Fruit fly (Drosophila melanogaster) whole organism, embryonic: ENCODE measurements around the gene Ugt35E1.

Experiments
- Atf-2 ChIP-seq: fragments of 200-800 bp; sonication (Bioruptor generic); optimal IDR thresholded peaks from 2 replicates; lab custom pipeline; 2016; ENCODE audit warnings: missing biosample characterization, missing genetic modification characterization
- Awh ChIP-seq: fragments of 200-800 bp; sonication (Bioruptor generic); IDR thresholded peaks from 2 replicates; pipeline ENCODE4, ENCODE4 v1.3.6; 2022; ENCODE audit warnings: missing biosample characterization, missing genetic modification characterization
- CG10147 ChIP-seq: fragments of 200-800 bp; sonication (Bioruptor generic); optimal IDR thresholded peaks from 2 replicates; lab custom pipeline; 2019; ENCODE audit warnings: missing biosample characterization, mild to moderate bottlenecking, missing genetic modification characterization, moderate library complexity
- CG1024 ChIP-seq: fragments of 200-800 bp; sonication (Bioruptor generic); IDR thresholded peaks from 2 replicates; pipeline ENCODE4 v1.3.6; 2022; ENCODE audit warnings: missing biosample characterization, missing genetic modification characterization
- CG10979 ChIP-seq: fragments of 200-800 bp; sonication (Bioruptor generic); optimal IDR thresholded peaks from 2 replicates; lab custom pipeline; 2018; ENCODE audit warnings: missing biosample characterization, mild to moderate bottlenecking, missing genetic modification characterization, moderate library complexity
- CG11247 ChIP-seq: fragments of 200-800 bp; sonication (Bioruptor generic); IDR thresholded peaks from 2 replicates; pipeline ENCODE4 v1.3.6; 2022; ENCODE audit warnings: missing biosample characterization, missing genetic modification characterization
- CG11504 ChIP-seq: fragments of 200-800 bp; sonication (Bioruptor generic); optimal IDR thresholded peaks from 3 replicates; lab custom pipeline; 2019; ENCODE audit warnings: missing biosample characterization, mild to moderate bottlenecking, missing genetic modification characterization, moderate library complexity
- CG12236 ChIP-seq: fragments of 200-800 bp; sonication (Bioruptor generic); optimal IDR thresholded peaks from 2 replicates; lab custom pipeline; 2016; ENCODE audit warnings: missing biosample characterization, missing genetic modification characterization
- CG13424 ChIP-seq: fragments of 200-800 bp; sonication (Bioruptor generic); optimal IDR thresholded peaks from 2 replicates; lab custom pipeline; 2019; ENCODE audit warnings: missing biosample characterization, mild to moderate bottlenecking, missing genetic modification characterization, moderate library complexity
- CG14860 ChIP-seq: fragments of 200-800 bp; sonication (Bioruptor generic); IDR thresholded peaks from 3 replicates; pipeline ENCODE4 v1.3.6; 2022; ENCODE audit warnings: missing biosample characterization, missing genetic modification characterization; ENCODE audit not compliant: partially characterized antibody
- CG15514 ChIP-seq: fragments of 200-800 bp; sonication (Bioruptor generic); optimal IDR thresholded peaks from 3 replicates; lab custom pipeline; 2017; ENCODE audit warnings: missing biosample characterization, missing genetic modification characterization, mild to moderate bottlenecking, moderate library complexity, missing genetic modification reagents
- CG16813 ChIP-seq: fragments of 200-800 bp; sonication (Bioruptor generic); IDR thresholded peaks from 3 replicates; pipeline ENCODE4 v1.3.6; 2022; ENCODE audit warnings: missing biosample characterization, missing genetic modification characterization; ENCODE audit not compliant: partially characterized antibody
- CG16815 ChIP-seq: fragments of 200-800 bp; sonication (Bioruptor generic); optimal IDR thresholded peaks from 3 replicates; lab custom pipeline; 2017; ENCODE audit warnings: missing biosample characterization, mild to moderate bottlenecking, missing genetic modification characterization
- CG17802 ChIP-seq: fragments of 200-800 bp; sonication (Bioruptor generic); optimal IDR thresholded peaks from 2 replicates; lab custom pipeline; 2018; ENCODE audit warnings: missing biosample characterization, mild to moderate bottlenecking, missing genetic modification characterization, moderate library complexity
- CG2116 ChIP-seq: fragments of 200-800 bp; sonication (Bioruptor generic); optimal IDR thresholded peaks from 3 replicates; lab custom pipeline; 2018; ENCODE audit warnings: missing biosample characterization, mild to moderate bottlenecking, missing genetic modification characterization
- CG2199 ChIP-seq: fragments of 200-800 bp; sonication (Bioruptor generic); IDR thresholded peaks from 3 replicates; pipeline ENCODE4 v1.3.6; 2022; ENCODE audit warnings: missing biosample characterization, missing genetic modification characterization
- CG31224 ChIP-seq: fragments of 200-800 bp; sonication (Bioruptor generic); IDR thresholded peaks from 2 replicates; pipeline ENCODE4 v1.3.6; 2022; ENCODE audit warnings: missing biosample characterization, missing genetic modification characterization
- CG3407 ChIP-seq: fragments of 200-800 bp; sonication (Bioruptor generic); optimal IDR thresholded peaks from 2 replicates; lab custom pipeline; 2018; ENCODE audit warnings: missing biosample characterization, mild to moderate bottlenecking, missing genetic modification characterization
- CG34422 ChIP-seq: fragments of 200-800 bp; sonication (Bioruptor generic); IDR thresholded peaks from 3 replicates; pipeline ENCODE4 v1.3.6; 2022; ENCODE audit warnings: missing biosample characterization, missing genetic modification characterization
- CG43689 ChIP-seq: fragments of 200-800 bp; sonication (Bioruptor generic); IDR thresholded peaks from 2 replicates; pipeline ENCODE4 v1.3.6; 2022; ENCODE audit warnings: missing biosample characterization, missing genetic modification characterization
- CG4730 ChIP-seq: fragments of 200-800 bp; sonication (Bioruptor generic); IDR thresholded peaks from 2 replicates; pipeline ENCODE4 v1.3.6; 2022; ENCODE audit warnings: missing biosample characterization, missing genetic modification characterization
- CG5180 ChIP-seq: fragments of 200-800 bp; sonication (Bioruptor generic); optimal IDR thresholded peaks from 3 replicates; lab custom pipeline; 2017; ENCODE audit warnings: missing biosample characterization, missing genetic modification characterization, mild to moderate bottlenecking, moderate library complexity, missing genetic modification reagents
- CG6689 ChIP-seq: fragments of 200-800 bp; sonication (Bioruptor generic); IDR thresholded peaks from 2 replicates; pipeline ENCODE4 v1.3.6; 2022; ENCODE audit warnings: missing biosample characterization, missing genetic modification characterization
- CG7357 ChIP-seq: fragments of 200-800 bp; sonication (Bioruptor generic); IDR thresholded peaks from 3 replicates; pipeline ENCODE4 v1.3.6; 2022; ENCODE audit warnings: missing biosample characterization, missing genetic modification characterization
- CG9932 ChIP-seq: fragments of 200-800 bp; sonication (Bioruptor generic); IDR thresholded peaks from 2 replicates; pipeline ENCODE4 v1.3.6; 2022; ENCODE audit warnings: missing biosample characterization, missing genetic modification characterization
- H15 ChIP-seq: fragments of 200-800 bp; sonication (Bioruptor generic); IDR thresholded peaks from 3 replicates; pipeline ENCODE4 v1.3.6; 2022; ENCODE audit warnings: missing biosample characterization, missing genetic modification characterization
- Hr3 ChIP-seq: fragments of 200-800 bp; sonication (Bioruptor generic); optimal IDR thresholded peaks from 3 replicates; lab custom pipeline; 2016; ENCODE audit warnings: missing biosample characterization, missing genetic modification characterization
- NK7.1 ChIP-seq: fragments of 200-800 bp; sonication (Bioruptor generic); optimal IDR thresholded peaks from 3 replicates; lab custom pipeline; 2016; ENCODE audit warnings: missing biosample characterization, missing genetic modification characterization
- Neu2 ChIP-seq: fragments of 200-800 bp; sonication (Bioruptor generic); optimal IDR thresholded peaks from 3 replicates; lab custom pipeline; 2016; ENCODE audit warnings: missing biosample characterization, missing genetic modification characterization, borderline replicate concordance
- Nf-YA ChIP-seq: fragments of 200-800 bp; sonication (Bioruptor generic); IDR thresholded peaks from 2 replicates; pipeline ENCODE4 v1.3.6; 2022; ENCODE audit warnings: missing biosample characterization, missing genetic modification characterization
- Rfx ChIP-seq: fragments of 200-800 bp; sonication (Bioruptor generic); IDR thresholded peaks from 2 replicates; pipeline ENCODE4 v1.3.6; 2022; ENCODE audit warnings: missing biosample characterization, missing genetic modification characterization
- Xbp1 ChIP-seq: fragments of 200-800 bp; sonication (Bioruptor generic); optimal IDR thresholded peaks from 3 replicates; lab custom pipeline; 2016; ENCODE audit warnings: missing biosample characterization, mild to moderate bottlenecking, missing genetic modification characterization
- ab ChIP-seq: fragments of 200-800 bp; sonication (Bioruptor generic); optimal IDR thresholded peaks from 2 replicates; lab custom pipeline; 2016; ENCODE audit warnings: missing biosample characterization, missing genetic modification characterization
- az2 ChIP-seq: fragments of 200-800 bp; sonication (Bioruptor generic); optimal IDR thresholded peaks from 3 replicates; lab custom pipeline; 2016; ENCODE audit warnings: missing biosample characterization, missing genetic modification characterization
- bbx ChIP-seq: fragments of 200-800 bp; sonication (Bioruptor generic); IDR thresholded peaks from 2 replicates; pipeline ENCODE4 v1.3.6; 2022; ENCODE audit warnings: missing biosample characterization, missing genetic modification characterization; ENCODE audit not compliant: partially characterized antibody
- ci ChIP-seq: fragments of 200-800 bp; sonication (Bioruptor generic); IDR thresholded peaks from 3 replicates; pipeline ENCODE4 v1.3.6; 2022; ENCODE audit warnings: missing biosample characterization, missing genetic modification characterization
- da ChIP-seq: fragments of 200-800 bp; sonication (Bioruptor generic); optimal IDR thresholded peaks from 2 replicates; lab custom pipeline; 2016; ENCODE audit warnings: missing biosample characterization, missing genetic modification characterization
- fd3F ChIP-seq: fragments of 200-800 bp; sonication (Bioruptor generic); optimal IDR thresholded peaks from 2 replicates; lab custom pipeline; 2018; ENCODE audit warnings: missing biosample characterization, mild to moderate bottlenecking, missing genetic modification characterization, moderate library complexity
- gcm2 ChIP-seq: fragments of 200-800 bp; sonication (Bioruptor generic); optimal IDR thresholded peaks from 2 replicates; lab custom pipeline; 2016; ENCODE audit warnings: missing biosample characterization, missing genetic modification characterization
- gsb ChIP-seq: fragments of 200-800 bp; sonication (Bioruptor generic); IDR thresholded peaks from 2 replicates; pipeline ENCODE4 v1.3.6; 2022; ENCODE audit warnings: missing biosample characterization, missing genetic modification characterization
- hth ChIP-seq: fragments of >200 bp; optimal IDR thresholded peaks from 2 replicates; lab custom pipeline; 2017; ENCODE audit warnings: inconsistent platforms
- knrl ChIP-seq: fragments of 200-800 bp; sonication (Bioruptor generic); IDR thresholded peaks from 3 replicates; pipeline ENCODE4 v1.3.6; 2022; ENCODE audit warnings: missing biosample characterization, missing genetic modification characterization; ENCODE audit not compliant: partially characterized antibody
- org-1 ChIP-seq: fragments of 200-800 bp; sonication (Bioruptor generic); optimal IDR thresholded peaks from 2 replicates; lab custom pipeline; 2017; ENCODE audit warnings: missing biosample characterization, missing genetic modification characterization
- repo ChIP-seq: fragments of 200-800 bp; sonication (Bioruptor generic); optimal IDR thresholded peaks from 2 replicates; lab custom pipeline; 2016; ENCODE audit warnings: missing biosample characterization, missing genetic modification characterization
- rib ChIP-seq: fragments of 200-800 bp; sonication (Bioruptor generic); IDR thresholded peaks from 2 replicates; pipeline ENCODE4 v1.3.6; 2022; ENCODE audit warnings: missing biosample characterization, missing genetic modification characterization
- sc ChIP-seq, 3 experiments: fragments of >200 bp in 2 of 3; fragments of 200-800 bp in 1 of 3; sonication (Bioruptor generic) in 1 of 3; optimal IDR thresholded peaks; 2 replicates in 2 of 3; 3 replicates in 1 of 3; lab custom pipeline; 2017; ENCODE audit warnings: mild to moderate bottlenecking in 1 of 3, missing biosample characterization in 1 of 3, missing genetic modification characterization in 1 of 3, missing genetic modification reagents in 1 of 3
- shn ChIP-seq: fragments of 200-800 bp; sonication (Bioruptor generic); optimal IDR thresholded peaks from 3 replicates; lab custom pipeline; 2016; ENCODE audit warnings: missing biosample characterization, missing genetic modification characterization
- slbo ChIP-seq: fragments of 200-800 bp; sonication (Bioruptor generic); IDR thresholded peaks from 2 replicates; pipeline ENCODE4 v1.3.6; 2022; ENCODE audit warnings: missing biosample characterization, missing genetic modification characterization
- z ChIP-seq: fragments of 200-800 bp; sonication (Bioruptor generic); IDR thresholded peaks from 3 replicates; pipeline ENCODE4 v1.3.6; 2022; ENCODE audit warnings: missing biosample characterization, missing genetic modification characterization

The Ugt35E1 gene

DNA sequence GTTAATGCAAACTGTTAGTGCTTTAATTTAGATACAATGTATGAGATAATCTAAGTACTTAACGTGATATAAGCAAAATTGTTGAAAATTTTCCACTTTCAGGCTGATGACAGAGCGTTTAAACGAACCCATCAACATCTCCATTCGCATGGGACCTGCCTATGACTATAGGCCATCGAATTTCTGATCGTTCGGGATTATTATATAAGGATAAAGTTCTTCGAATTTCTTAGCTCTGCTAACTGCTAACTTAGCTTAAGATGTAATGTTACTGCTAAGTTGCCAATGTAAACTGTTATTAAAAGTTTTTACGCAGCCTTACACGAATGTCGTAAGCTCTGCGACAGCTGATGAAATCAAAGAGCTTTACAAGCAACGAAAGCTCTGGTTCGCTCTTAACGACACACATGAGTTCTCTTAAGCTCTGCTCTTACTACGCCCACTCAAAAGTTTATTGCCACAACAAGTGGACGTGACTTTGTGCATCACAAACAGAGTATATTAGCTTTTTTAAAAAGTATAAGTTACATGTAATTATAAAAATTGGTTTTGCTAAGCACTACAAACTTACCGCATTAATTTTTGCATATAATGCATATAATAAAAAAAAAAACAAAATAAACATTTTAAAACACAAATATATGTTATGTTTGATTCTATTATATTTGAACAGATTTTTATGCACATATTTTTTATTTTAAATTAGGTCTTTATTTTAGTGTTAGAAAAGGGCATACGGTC is 30.9 kb upstream of the Ugt35E1 start (continued):
- TF ChIP-seq rib (GFP tag; lab: Robert Waterston, UW) (peak; percentile 98), CG16813 (GFP tag; lab: Robert Waterston, UW) (no peak), hth (lab: Kevin White, UChicago) (no peak), CG11247 (GFP tag; lab: Robert Waterston, UW) (peak; percentile 97), gcm2 (GFP tag; lab: Kevin White, UChicago) (no peak), z (GFP tag; lab: Robert Waterston, UW) (0 out of 3 replicates have a peak, but pooled peaks have one; percentile 35), CG5180 (peak; percentile 93), da (GFP tag; lab: Kevin White, UChicago) (peak; percentile 82), CG4730 (GFP tag; lab: Robert Waterston, UW) (peak; percentile 97), shn (GFP tag; lab: Kevin White, UChicago) (peak; percentile 82), CG10147 (GFP tag; lab: Kevin White, UChicago) (peak; percentile 99), CG2199 (GFP tag; lab: Robert Waterston, UW) (peak; percentile 96), CG6689 (peak; percentile 99), repo (GFP tag; lab: Kevin White, UChicago) (peak; percentile 65), knrl (no peak), slbo (GFP tag; lab: Robert Waterston, UW) (peak; percentile 99), Neu2 (GFP tag; lab: Kevin White, UChicago) (no peak), ci (GFP tag; lab: Robert Waterston, UW) (peak; percentile 96), ab (GFP tag; lab: Kevin White, UChicago) (no peak), CG15514 (GFP tag; lab: Kevin White, UChicago) (peak; percentile 90), CG10979 (peak; percentile 99), CG12236 (GFP tag; lab: Kevin White, UChicago) (peak; percentile 31), H15 (GFP tag; lab: Robert Waterston, UW) (peak; percentile 97), Nf-YA (peak; percentile 96), CG11504 (peak; percentile 99), Rfx (peak; percentile 98), CG34422 (GFP tag; lab: Robert Waterston, UW) (peak; percentile 98), CG14860 (GFP tag; lab: Robert Waterston, UW) (no peak), org-1 (GFP tag; lab: Kevin White, UChicago) (peak; percentile 98), CG1024 (GFP tag; lab: Robert Waterston, UW) (peak; percentile 88), CG3407 (GFP tag; lab: Kevin White, UChicago) (peak; percentile 96), CG13424 (tag; lab: Kevin White, UChicago) (peak; percentile 99), Atf-2 (GFP tag; lab: Kevin White, UChicago) (peak; percentile 74), az2 (peak; percentile 96), Xbp1 (peak; percentile 97), CG16815 (GFP tag; lab: Kevin White, UChicago) (peak; percentile 97), Awh (GFP tag; lab: Robert Waterston, UW) (peak; percentile 97), gsb (peak; percentile 96), CG2116 (GFP tag; lab: Kevin White, UChicago) (peak; percentile 79), Hr3 (GFP tag; lab: Kevin White, UChicago) (peak; percentile 99), fd3F (GFP tag; lab: Kevin White, UChicago) (peak; percentile 98), CG9932 (GFP tag; lab: Robert Waterston, UW) (peak; percentile 98), CG7357 (GFP tag; lab: Robert Waterston, UW) (peak; percentile 96), sc (optimal IDR thresholded peaks at IDR 0.05; lab: Kevin White, UChicago) (no peak), sc (GFP tag; optimal IDR thresholded peaks at IDR 0.05; lab: Kevin White, UChicago) (peak; percentile 97), CG17802 (tag; lab: Kevin White, UChicago) (peak; percentile 88), CG43689 (GFP tag; lab: Robert Waterston, UW) (peak; percentile 95), bbx (no peak; the same call in 1 of the 2 replicates), CG31224 (GFP tag; lab: Robert Waterston, UW) (peak; percentile 96), NK7.1 (GFP tag; lab: Kevin White, UChicago) (no peak)
